Worm (Caenorhabditis elegans) whole organism, L4 larva: ENCODE results near the gene H01M10.2.

ENCODE experiments used
- arid-1 ChIP-seq: fragments of 200-800 bp; sonication (Bioruptor generic); conservative IDR thresholded peaks from 2 replicates; pipeline ENCODE4 v1.3.6; 2022; ENCODE audit warnings: missing genetic modification reagents, missing genetic modification characterization, missing compliant biosample characterization
- ceh-82 ChIP-seq: sonication (generic microtip); optimal IDR thresholded peaks from 2 replicates; lab custom pipeline; 2017; ENCODE audit warnings: missing biosample characterization, missing genetic modification characterization
- ces-1 ChIP-seq: fragments of 150-350 bp; sonication (generic microtip); optimal IDR thresholded peaks from 4 replicates; lab custom pipeline; 2014; ENCODE audit warnings: missing biosample characterization, missing genetic modification reagents, missing genetic modification characterization
- fkh-10 ChIP-seq: fragments of 150-350 bp; optimal IDR thresholded peaks from 2 replicates; lab custom pipeline; 2014; ENCODE audit warnings: missing biosample characterization, missing genetic modification reagents, missing genetic modification characterization
- lir-3 ChIP-seq: sonication (generic microtip); optimal IDR thresholded peaks from 2 replicates; lab custom pipeline; 2016; ENCODE audit warnings: mild to moderate bottlenecking, missing genetic modification characterization, missing compliant biosample characterization
- nhr-11 ChIP-seq: fragments of 150-350 bp; optimal IDR thresholded peaks from 2 replicates; lab custom pipeline; 2014; ENCODE audit warnings: missing biosample characterization, missing genetic modification characterization
- nhr-237 ChIP-seq: sonication (generic microtip); optimal IDR thresholded peaks from 2 replicates; lab custom pipeline; 2017; ENCODE audit warnings: missing biosample characterization, missing genetic modification characterization
- nhr-28 ChIP-seq: fragments of 150-350 bp; optimal IDR thresholded peaks from 2 replicates; lab custom pipeline; 2014; ENCODE audit warnings: missing biosample characterization, missing genetic modification characterization

ce11 chrX:2598833-2599279 is 13.3 kb upstream of the H01M10.2 start:
- no peak for TF ChIP-seq arid-1 (GFP tag; lab: Robert Waterston, UW)
- no peak for TF ChIP-seq ces-1 (GFP tag; lab: Kevin White, UChicago)
- TF ChIP-seq nhr-11 (tag; lab: Kevin White, UChicago) = peak; percentile 58
- peak; percentile 38 for TF ChIP-seq fkh-10
- no peak for TF ChIP-seq ceh-82
- TF ChIP-seq nhr-237 (tag; lab: Kevin White, UChicago) = no peak
- TF ChIP-seq lir-3 (tag; lab: Kevin White, UChicago) = no peak
- TF ChIP-seq nhr-28 (tag; lab: Kevin White, UChicago) = peak; percentile 35
